Fruit fly (Drosophila melanogaster) S2 (cell line): Measurements from ENCODE around the gene Pitslre.

Experiments used
- CG8478 ChIP-seq: fragments of >200 bp; optimal IDR thresholded peaks from 2 replicates; lab custom pipeline; 2018
- CTCF ChIP-seq, 2 experiments: fragments of >200 bp; optimal IDR thresholded peaks; 2 replicates each; lab custom pipeline; 2018

Gene Pitslre

DNA sequence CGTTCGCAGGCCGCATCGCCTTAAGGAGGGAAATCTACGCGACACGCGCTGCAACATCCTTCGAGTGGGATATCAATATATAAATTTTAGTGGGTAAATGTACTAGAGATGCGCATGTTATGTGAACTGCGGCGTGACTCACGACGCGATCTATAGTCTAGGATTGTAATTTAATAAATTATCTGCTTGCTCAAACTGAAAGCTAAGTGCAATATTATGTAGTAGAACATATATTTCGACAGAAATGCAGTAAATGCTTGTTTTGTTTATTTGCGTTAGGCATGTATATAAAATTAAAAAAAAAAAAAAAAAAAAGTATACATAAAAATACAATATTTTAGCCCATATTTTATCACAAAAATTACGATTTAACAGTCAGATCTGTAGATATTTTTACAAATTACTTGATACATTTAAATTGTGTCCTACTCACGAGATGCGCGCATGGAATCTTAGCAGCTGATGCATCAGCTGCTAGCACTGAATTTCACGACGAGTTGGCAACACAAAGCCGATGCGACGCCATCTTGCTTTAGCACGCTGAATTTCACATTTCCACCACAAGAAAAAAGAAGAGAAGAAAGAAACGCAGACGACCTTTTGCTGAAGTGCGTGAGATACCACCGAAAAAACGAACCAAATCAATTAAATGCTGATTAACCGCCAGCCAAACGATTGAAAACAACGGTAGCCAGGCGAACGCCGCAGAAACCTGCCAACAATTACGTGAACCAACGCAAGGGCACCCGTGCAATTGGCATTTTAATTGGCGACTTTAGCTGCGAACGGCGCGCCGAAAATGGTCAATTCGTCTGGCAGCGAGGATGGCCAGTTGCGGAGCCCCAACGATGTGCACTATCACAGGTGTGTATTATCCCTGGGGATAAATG, at the start of gene Pitslre, which contains the start of gene CG4042:
Gene Pitslre, plus strand, starts transcription at position 528 of the 890 bp plus-strand sequence.
Gene CG4042, minus strand, starts transcription at position 507 of the 890 bp plus-strand sequence.
- no peak for TF ChIP-seq CG8478 (lab: Kevin White, UChicago)
- TF ChIP-seq CTCF (optimal IDR thresholded peaks at IDR 0.05; lab: Kevin White, UChicago): no peak

DNA sequence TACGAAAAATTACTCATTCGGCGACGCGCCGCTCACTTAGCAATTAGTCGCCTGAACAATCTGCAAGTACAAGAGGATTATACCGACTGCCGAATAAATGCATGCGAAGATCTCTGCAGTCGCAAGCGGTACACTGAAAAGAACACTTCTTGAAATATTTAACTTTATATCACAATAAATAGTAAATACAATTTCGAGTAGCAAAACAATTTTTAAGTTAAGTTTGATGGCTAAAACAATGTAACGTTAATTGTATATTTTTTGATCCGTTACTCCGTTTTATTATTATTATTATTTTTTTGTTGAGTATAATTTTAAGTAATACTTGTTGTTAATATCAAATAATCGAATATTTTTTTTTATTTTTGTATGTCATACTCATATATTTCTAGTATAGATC, 41.9 kb upstream of the Pitslre start:
- TF ChIP-seq CTCF (optimal IDR thresholded peaks at IDR 0.05; lab: Kevin White, UChicago) (no peak), CG8478 (lab: Kevin White, UChicago) (no peak)

dm6 chr3L:20730323-20731238, 40.7 kb upstream of the Pitslre start, which contains the start of gene CG13252:
TSS of gene CG13252 (plus strand) at chr3L:20730591.
- TF ChIP-seq CG8478 (lab: Kevin White, UChicago): no peak
- TF ChIP-seq CTCF (optimal IDR thresholded peaks at IDR 0.05; lab: Kevin White, UChicago): no peak

DNA sequence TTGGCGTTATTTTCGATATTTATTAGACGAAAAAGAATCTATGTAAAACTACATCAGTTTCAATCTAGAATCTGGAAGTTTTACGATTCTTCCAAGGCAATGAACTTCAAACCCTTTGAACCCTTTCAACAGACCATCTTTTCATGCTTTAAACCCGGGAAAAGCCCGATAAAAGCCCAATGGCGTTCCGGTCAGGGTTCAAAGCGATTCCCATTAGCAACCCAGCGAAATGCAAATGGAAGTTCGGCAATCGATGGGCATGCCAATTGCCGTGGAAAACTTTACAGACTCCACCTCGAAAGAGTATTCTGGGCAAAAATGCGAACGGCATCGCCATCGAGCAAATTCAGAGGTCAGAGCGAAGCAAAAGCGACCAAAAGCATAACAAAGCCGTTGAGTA, 38.8 kb upstream of the Pitslre start:
- TF ChIP-seq CTCF (optimal IDR thresholded peaks at IDR 0.05; lab: Kevin White, UChicago): no peak
- no peak for TF ChIP-seq CG8478 (lab: Kevin White, UChicago)

DNA sequence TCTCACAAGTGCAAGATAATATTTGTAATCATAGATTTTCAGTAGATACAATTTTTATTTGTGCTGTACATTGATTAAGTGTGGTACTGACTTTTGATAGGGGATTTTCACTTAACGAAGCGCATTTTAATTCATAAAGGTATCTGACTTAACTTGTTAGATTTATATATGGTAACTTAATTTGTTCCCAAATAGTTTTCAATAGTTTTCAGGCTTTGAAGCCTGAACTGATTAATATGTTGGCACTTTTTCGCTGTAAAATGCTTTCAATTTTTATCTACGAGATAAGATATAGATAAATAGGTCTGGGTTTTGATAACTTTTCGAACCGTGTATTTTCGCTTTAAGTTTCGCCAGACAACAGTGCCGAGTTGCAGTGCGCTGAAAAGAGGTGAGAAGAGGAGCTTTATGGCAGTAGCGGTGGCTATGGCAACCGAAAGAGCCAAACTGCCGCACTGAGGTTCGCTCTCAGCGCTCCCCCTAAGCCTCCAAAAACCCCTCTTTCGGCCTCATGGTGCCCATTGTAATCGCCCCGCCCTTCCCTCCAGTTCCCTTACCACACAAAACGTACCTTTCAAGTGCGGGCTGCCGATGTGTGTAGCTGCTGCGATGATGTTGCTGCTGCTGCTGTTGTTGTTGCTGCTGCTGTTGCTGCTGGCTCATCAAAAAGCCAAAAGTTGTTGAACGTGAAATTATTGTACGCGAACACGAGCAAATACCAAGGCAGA, 37.6 kb upstream of the Pitslre start:
- TF ChIP-seq CG8478 (lab: Kevin White, UChicago) (no peak), CTCF (optimal IDR thresholded peaks at IDR 0.05; lab: Kevin White, UChicago) (no peak)

dm6 chr3L:20734258-20734624, 37.1 kb upstream of the Pitslre start:
- TF ChIP-seq CTCF (optimal IDR thresholded peaks at IDR 0.05; lab: Kevin White, UChicago) (no peak), CG8478 (lab: Kevin White, UChicago) (no peak)

- no peak for TF ChIP-seq CTCF (optimal IDR thresholded peaks at IDR 0.05; lab: Kevin White, UChicago)
- TF ChIP-seq CG8478 (lab: Kevin White, UChicago): no peak
Observed at dm6 chr3L:20736266-20736665, 35.1 kb upstream of the Pitslre start.

DNA sequence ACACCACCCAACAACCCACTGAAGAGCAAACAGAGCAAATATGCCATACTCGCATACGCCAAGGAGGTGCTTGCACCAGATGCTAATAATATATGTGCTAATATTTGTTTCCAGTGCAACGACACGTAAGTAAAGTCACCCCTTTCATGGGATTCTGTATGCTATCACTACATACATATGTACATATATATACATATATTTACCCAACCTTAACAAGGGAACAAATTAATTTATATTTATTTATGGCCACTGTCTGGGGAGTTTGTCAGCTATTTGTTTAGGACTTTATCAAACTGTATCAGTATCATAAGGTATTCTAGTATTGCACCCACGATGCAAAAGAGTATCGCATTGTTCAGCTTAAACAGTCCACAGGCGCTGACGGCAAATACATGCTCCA, 34.0 kb upstream of the Pitslre start:
- TF ChIP-seq CTCF (optimal IDR thresholded peaks at IDR 0.05; lab: Kevin White, UChicago): no peak
- no peak for TF ChIP-seq CG8478 (lab: Kevin White, UChicago)

DNA sequence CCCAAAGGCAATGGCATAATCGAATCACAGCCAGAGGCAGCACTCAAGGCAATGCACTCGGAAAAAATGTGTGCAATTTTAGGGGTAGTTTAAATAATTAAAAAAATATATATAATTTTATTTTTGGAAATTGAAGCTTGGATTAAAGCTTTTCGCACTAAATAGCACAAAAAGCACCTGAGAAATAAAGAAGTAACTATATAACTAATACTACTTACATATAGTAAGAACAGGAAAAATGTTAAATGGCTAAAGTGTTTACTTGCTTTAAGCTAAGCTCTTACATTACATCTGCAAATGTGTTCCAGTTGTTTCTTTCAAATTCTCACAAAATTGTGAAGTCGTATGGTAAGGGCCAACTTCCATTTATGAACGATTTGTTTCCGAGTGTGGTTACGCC, 31.9 kb upstream of the Pitslre start, which contains the start of gene Gr77a:
Gene Gr77a, minus strand, starts transcription at position 17 of the 400 bp plus-strand sequence.
- TF ChIP-seq CG8478 (lab: Kevin White, UChicago) (no peak), CTCF (optimal IDR thresholded peaks at IDR 0.05; lab: Kevin White, UChicago) (no peak)

dm6 chr3L:20747299-20747925, 23.9 kb upstream of the Pitslre start:
- no peak for TF ChIP-seq CTCF (optimal IDR thresholded peaks at IDR 0.05; lab: Kevin White, UChicago)
- no peak for TF ChIP-seq CG8478 (lab: Kevin White, UChicago)

DNA sequence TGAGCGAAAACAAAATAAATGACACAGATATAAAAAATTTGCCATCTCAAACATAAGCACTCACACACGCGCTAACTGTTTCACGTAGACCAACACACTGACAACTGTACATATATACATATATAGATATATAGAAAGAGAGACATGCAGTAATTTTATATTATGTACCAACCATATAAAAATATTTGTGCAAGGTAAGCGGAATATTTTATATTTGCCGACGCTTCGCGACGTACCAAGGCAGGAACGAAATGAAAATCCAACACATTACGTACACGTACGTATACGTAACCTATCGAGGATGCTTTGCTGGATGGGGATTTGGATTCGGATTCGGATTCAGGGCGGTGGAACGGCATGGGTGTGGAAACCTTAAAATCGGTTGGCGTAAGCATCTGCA, 22.8 kb upstream of the Pitslre start:
- no peak for TF ChIP-seq CG8478 (lab: Kevin White, UChicago)
- no peak for TF ChIP-seq CTCF (optimal IDR thresholded peaks at IDR 0.05; lab: Kevin White, UChicago)

DNA sequence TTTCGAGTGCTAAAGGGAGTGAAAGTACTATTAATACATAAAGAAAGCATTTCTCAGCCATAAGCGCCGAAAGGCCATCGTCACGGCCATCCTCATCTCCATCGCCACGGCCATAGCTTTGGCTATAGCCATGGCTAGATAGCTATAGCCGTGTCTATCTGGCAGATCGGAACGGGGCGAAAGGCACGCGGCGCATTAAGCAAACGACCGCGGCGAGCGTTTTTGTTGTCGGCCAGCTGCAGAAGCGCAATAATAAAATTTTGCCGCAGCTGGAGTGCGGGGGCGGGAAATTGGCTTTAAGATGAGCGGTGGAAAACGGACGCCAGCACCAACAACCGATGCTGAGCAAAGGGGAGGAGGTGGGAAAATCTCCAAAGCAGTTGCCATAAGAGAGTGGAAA, 20.9 kb upstream of the Pitslre start:
- TF ChIP-seq CTCF (optimal IDR thresholded peaks at IDR 0.05; lab: Kevin White, UChicago) (no peak), CG8478 (lab: Kevin White, UChicago) (no peak)

DNA sequence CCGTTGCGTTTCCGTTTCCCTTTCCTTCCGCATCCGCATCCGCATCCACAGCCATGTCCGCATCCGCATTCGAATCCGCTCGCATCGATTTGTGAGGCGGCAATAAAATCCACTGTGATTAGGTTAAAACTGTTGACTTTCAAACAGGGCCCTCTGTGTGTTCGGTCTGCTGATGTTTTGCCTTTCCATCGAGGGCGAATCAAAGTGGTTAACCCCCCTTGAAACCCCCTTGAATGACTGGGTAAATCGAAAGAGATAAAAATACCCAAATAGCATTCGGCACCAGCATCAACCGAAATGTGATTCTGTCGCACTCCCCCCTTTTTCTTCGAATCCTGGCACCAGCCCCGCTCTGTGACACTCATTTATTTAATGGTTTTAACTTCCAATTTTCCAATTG, 18.4 kb upstream of the Pitslre start:
- TF ChIP-seq CG8478 (lab: Kevin White, UChicago): no peak
- no peak for TF ChIP-seq CTCF (optimal IDR thresholded peaks at IDR 0.05; lab: Kevin White, UChicago)

- TF ChIP-seq CG8478 (lab: Kevin White, UChicago): no peak
- TF ChIP-seq CTCF (optimal IDR thresholded peaks at IDR 0.05; lab: Kevin White, UChicago): no peak
Observed at dm6 chr3L:20755585-20755984, 15.7 kb upstream of the Pitslre start, which contains the start of gene CG33912. TSS of gene CG33912 (minus strand) at chr3L:20755685.
